Fruit fly (Drosophila melanogaster) S2 (cell line): Measurements from ENCODE around the gene Abd-B.

Experiments
- CG8478 ChIP-seq: fragments of >200 bp; optimal IDR thresholded peaks from 2 replicates; lab custom pipeline; 2018
- CTCF ChIP-seq, 2 experiments: fragments of >200 bp; optimal IDR thresholded peaks; 2 replicates each; lab custom pipeline; 2018

- TF ChIP-seq CG8478 (lab: Kevin White, UChicago) (no peak), CTCF (optimal IDR thresholded peaks at IDR 0.05; lab: Kevin White, UChicago) (no peak)
Observed at dm6 chr3R:17008675-17009022, 36.6 kb upstream of the Abd-B start.
